Fruit fly (Drosophila melanogaster): Measurements from ENCODE around the gene btsz.
A peak's percentile ranks its signal among the peaks of the same experiment; 100 is the strongest.

The btsz gene

dm6 chr3R:14898280-14898756 lies 23.0 kb upstream of the btsz start, which contains the start of the genes Nup93-2 and CG3817 (continued):
- TF ChIP-seq CG13123 (GFP tag; optimal IDR thresholded peaks at IDR 0.05) (no peak), CG17385 (GFP tag; optimal IDR thresholded peaks at IDR 0.05) (peak; percentile 16), CG6689 (GFP tag; IDR thresholded peaks at IDR 0.05) (peak; percentile 26; the same call in 1 of the 2 replicates), Nf-YC (tag; optimal IDR thresholded peaks at IDR 0.05) (peak; percentile 72), CG4404 (GFP tag; IDR thresholded peaks at IDR 0.05) (peak; percentile 89), CG15514 (GFP tag; optimal IDR thresholded peaks at IDR 0.05) (peak; percentile 28), unc-4 (GFP tag; IDR thresholded peaks at IDR 0.05; ENCODE audit: partially characterized antibody) (peak; percentile 74), pho (GFP tag; optimal IDR thresholded peaks at IDR 0.05) (no peak), CG7556 (GFP tag; optimal IDR thresholded peaks at IDR 0.05) (peak; percentile 56), CG14014 (GFP tag; IDR thresholded peaks at IDR 0.05) (0 out of 2 replicates have a peak, but pooled peaks have one; percentile 16), gt (GFP tag; IDR thresholded peaks at IDR 0.05) (0 out of 2 replicates have a peak, but pooled peaks have one; percentile 37), gfzf (GFP tag; optimal IDR thresholded peaks at IDR 0.05) (peak; percentile 46), dmrt11E (tag; optimal IDR thresholded peaks at IDR 0.05) (peak; percentile 43), gro (GFP tag; optimal IDR thresholded peaks at IDR 0.05) (peak; percentile 8), BEAF-32 (GFP tag; optimal IDR thresholded peaks at IDR 0.05) (peak; percentile 71), Doc2 (GFP tag; IDR thresholded peaks at IDR 0.05) (no peak), scrt (GFP tag; optimal IDR thresholded peaks at IDR 0.05) (peak; percentile 13), Dad (GFP tag; optimal IDR thresholded peaks at IDR 0.05) (peak; percentile 51), Chrac-16 (GFP tag; optimal IDR thresholded peaks at IDR 0.05) (peak; percentile 16), abd-A (tag; optimal IDR thresholded peaks at IDR 0.05) (no peak), CG32772 (GFP tag; IDR thresholded peaks at IDR 0.05) (peak; percentile 74), Drgx (GFP tag; IDR thresholded peaks at IDR 0.05) (no peak; the same call in 1 of the 2 replicates), dm (GFP tag; optimal IDR thresholded peaks at IDR 0.05) (peak; percentile 46), zen (tag; optimal IDR thresholded peaks at IDR 0.05) (peak; percentile 44), ci (GFP tag; IDR thresholded peaks at IDR 0.05) (peak; percentile 38; the same call in 1 of the 3 replicates), CG2889 (GFP tag; IDR thresholded peaks at IDR 0.05) (0 out of 3 replicates have a peak, but pooled peaks have one; percentile 18), ssp (GFP tag; IDR thresholded peaks at IDR 0.05) (peak; percentile 73), Nf-YA (GFP tag; IDR thresholded peaks at IDR 0.05) (no peak), CG8388 (GFP tag; optimal IDR thresholded peaks at IDR 0.05) (peak; percentile 66), dan (GFP tag; IDR thresholded peaks at IDR 0.05) (0 out of 2 replicates have a peak, but pooled peaks have one; percentile 30), Xrp1 (GFP tag; IDR thresholded peaks at IDR 0.05) (peak; percentile 41; the same call in 1 of the 2 replicates), CG4820 (GFP tag; optimal IDR thresholded peaks at IDR 0.05) (peak; percentile 11), crc (GFP tag; optimal IDR thresholded peaks at IDR 0.05) (peak; percentile 31), CG1792 (GFP tag; optimal IDR thresholded peaks at IDR 0.05) (no peak), CG13287 (GFP tag; IDR thresholded peaks at IDR 0.05; ENCODE audit: partially characterized antibody) (peak; percentile 77), dpn (GFP tag; optimal IDR thresholded peaks at IDR 0.05) (peak; percentile 47 to 68), CG16813 (GFP tag; IDR thresholded peaks at IDR 0.05; ENCODE audit: partially characterized antibody) (peak; percentile 75), chif (GFP tag; optimal IDR thresholded peaks at IDR 0.05) (peak in 1 of 2 experiments; percentile 18), Mrtf (GFP tag; IDR thresholded peaks at IDR 0.05) (peak; percentile 67), sob (GFP tag; IDR thresholded peaks at IDR 0.05) (peak; percentile 89), jigr1 (GFP tag; IDR thresholded peaks at IDR 0.05) (no peak), CG34422 (GFP tag; IDR thresholded peaks at IDR 0.05) (peak; percentile 71; the same call in 1 of the 3 replicates), Asciz (GFP tag; optimal IDR thresholded peaks at IDR 0.05) (no peak), Hr78 (GFP tag; optimal IDR thresholded peaks at IDR 0.05) (no peak), CG8924 (tag; optimal IDR thresholded peaks at IDR 0.05) (peak; percentile 55), Ssrp (tag; optimal IDR thresholded peaks at IDR 0.05) (peak; percentile 60), ewg (GFP tag; optimal IDR thresholded peaks at IDR 0.05) (peak; percentile 58), CG4424 (GFP tag; optimal IDR thresholded peaks at IDR 0.05) (peak; percentile 50), CG31441 (GFP tag; IDR thresholded peaks at IDR 0.05) (peak; percentile 77), lilli (GFP tag; optimal IDR thresholded peaks at IDR 0.05) (peak; percentile 40)
